Fruit fly (Drosophila melanogaster) whole organism, embryonic: Measurements from ENCODE around the gene CG13924.

ENCODE experiments used
- CG10979 ChIP-seq: fragments of 200-800 bp; sonication (Bioruptor generic); optimal IDR thresholded peaks from 2 replicates; lab custom pipeline; 2018; ENCODE audit warnings: missing biosample characterization, mild to moderate bottlenecking, missing genetic modification characterization, moderate library complexity
- CG11093 ChIP-seq: fragments of 200-800 bp; sonication (Bioruptor generic); IDR thresholded peaks from 3 replicates; pipeline ENCODE4 v1.3.6; 2022; ENCODE audit warnings: missing biosample characterization, missing genetic modification characterization
- CG11695 ChIP-seq: fragments of 200-800 bp; sonication (Bioruptor generic); IDR thresholded peaks from 3 replicates; pipeline ENCODE4 v1.3.6; 2022; ENCODE audit warnings: missing biosample characterization, missing genetic modification characterization
- CG12236 ChIP-seq: fragments of 200-800 bp; sonication (Bioruptor generic); optimal IDR thresholded peaks from 2 replicates; lab custom pipeline; 2016; ENCODE audit warnings: missing biosample characterization, missing genetic modification characterization
- CG14965 ChIP-seq: fragments of 200-800 bp; sonication (Bioruptor generic); optimal IDR thresholded peaks from 2 replicates; lab custom pipeline; 2016; ENCODE audit warnings: missing biosample characterization, missing genetic modification characterization, borderline replicate concordance
- CG15011 ChIP-seq: fragments of 200-800 bp; sonication (Bioruptor generic); optimal IDR thresholded peaks from 3 replicates; lab custom pipeline; 2018; ENCODE audit warnings: missing biosample characterization, mild to moderate bottlenecking, missing genetic modification characterization
- CG15696 ChIP-seq: fragments of 200-800 bp; sonication (Bioruptor generic); optimal IDR thresholded peaks from 2 replicates; lab custom pipeline; 2019; ENCODE audit warnings: missing biosample characterization, mild to moderate bottlenecking, missing genetic modification characterization, moderate library complexity
- CG17568 ChIP-seq: fragments of 200-800 bp; sonication (Bioruptor generic); optimal IDR thresholded peaks from 2 replicates; lab custom pipeline; 2018; ENCODE audit warnings: missing biosample characterization, mild to moderate bottlenecking, missing genetic modification characterization, moderate library complexity
- CG1792 ChIP-seq: fragments of 200-800 bp; sonication (Bioruptor generic); optimal IDR thresholded peaks from 2 replicates; lab custom pipeline; 2016; ENCODE audit warnings: missing biosample characterization, missing genetic modification characterization
- CG18262 ChIP-seq: fragments of 200-800 bp; optimal IDR thresholded peaks from 3 replicates; lab custom pipeline; 2019; ENCODE audit warnings: missing biosample characterization, mild to moderate bottlenecking, missing genetic modification characterization, moderate library complexity
- CG1832 ChIP-seq: fragments of 200-800 bp; sonication (Bioruptor generic); optimal IDR thresholded peaks from 2 replicates; lab custom pipeline; 2017; ENCODE audit warnings: missing biosample characterization, mild to moderate bottlenecking, missing genetic modification characterization, inconsistent platforms
- CG18599 ChIP-seq: fragments of 200-800 bp; sonication (Bioruptor generic); optimal IDR thresholded peaks from 3 replicates; lab custom pipeline; 2017; ENCODE audit warnings: missing biosample characterization, missing genetic modification characterization, mild to moderate bottlenecking, moderate library complexity, missing genetic modification reagents
- CG18764 ChIP-seq: fragments of 200-800 bp; sonication (Bioruptor generic); optimal IDR thresholded peaks from 3 replicates; lab custom pipeline; 2016; ENCODE audit warnings: missing biosample characterization, missing genetic modification characterization
- CG30431 ChIP-seq: fragments of 200-800 bp; sonication (Bioruptor generic); optimal IDR thresholded peaks from 2 replicates; lab custom pipeline; 2017; ENCODE audit warnings: missing biosample characterization, missing genetic modification characterization
- CG3163 ChIP-seq: fragments of 200-800 bp; sonication (Bioruptor generic); optimal IDR thresholded peaks from 3 replicates; lab custom pipeline; 2016; ENCODE audit warnings: missing biosample characterization, missing genetic modification characterization
- CG6654 ChIP-seq: fragments of 200-800 bp; sonication (Bioruptor generic); optimal IDR thresholded peaks from 2 replicates; lab custom pipeline; 2017; ENCODE audit warnings: missing biosample characterization, mild to moderate bottlenecking, missing genetic modification characterization
- CG6683 ChIP-seq: fragments of 200-800 bp; sonication (Bioruptor generic); optimal IDR thresholded peaks from 2 replicates; lab custom pipeline; 2017; ENCODE audit warnings: missing biosample characterization, mild to moderate bottlenecking, missing genetic modification characterization, missing genetic modification reagents
- CG7839 ChIP-seq: fragments of 200-800 bp; sonication (Bioruptor generic); optimal IDR thresholded peaks from 3 replicates; lab custom pipeline; 2018; ENCODE audit warnings: missing biosample characterization, mild to moderate bottlenecking, missing genetic modification characterization, moderate library complexity
- CG8478 ChIP-seq: fragments of >200 bp; optimal IDR thresholded peaks from 2 replicates; lab custom pipeline; 2018
- CHES-1-like ChIP-seq: fragments of 200-800 bp; sonication (Bioruptor generic); optimal IDR thresholded peaks from 2 replicates; lab custom pipeline; 2016; ENCODE audit warnings: missing biosample characterization, missing genetic modification characterization
- CTCF ChIP-seq: fragments of 200-800 bp; sonication (Bioruptor generic); optimal IDR thresholded peaks from 2 replicates; lab custom pipeline; 2017; ENCODE audit warnings: missing biosample characterization, mild to moderate bottlenecking, missing genetic modification characterization, moderate library complexity
- Camta ChIP-seq: fragments of 200-800 bp; sonication (Bioruptor generic); optimal IDR thresholded peaks from 2 replicates; lab custom pipeline; 2016; ENCODE audit warnings: missing biosample characterization, missing genetic modification characterization
- CkIIα-i1 ChIP-seq: fragments of 200-800 bp; sonication (Bioruptor generic); IDR thresholded peaks from 2 replicates; pipeline ENCODE4 v1.3.6; 2022; ENCODE audit warnings: missing biosample characterization, missing genetic modification characterization
- CrebB ChIP-seq: fragments of 200-800 bp; sonication (Bioruptor generic); optimal IDR thresholded peaks from 3 replicates; lab custom pipeline; 2018; ENCODE audit warnings: missing biosample characterization, mild to moderate bottlenecking, missing genetic modification characterization
- Dfd ChIP-seq, 2 experiments: fragments of >200 bp; optimal IDR thresholded peaks; 2 replicates each; lab custom pipeline; 2017; ENCODE audit warnings: missing biosample characterization in 2 of 2, missing genetic modification characterization in 2 of 2
- Dref ChIP-seq: fragments of 200-800 bp; sonication (Bioruptor generic); IDR thresholded peaks from 2 replicates; pipeline ENCODE4 v1.3.6; 2022; ENCODE audit warnings: missing biosample characterization, missing genetic modification characterization
- HLH4C ChIP-seq: fragments of 200-800 bp; sonication (Bioruptor generic); IDR thresholded peaks from 3 replicates; pipeline ENCODE4 v1.3.6; 2022; ENCODE audit warnings: missing biosample characterization, missing genetic modification characterization; ENCODE audit not compliant: partially characterized antibody
- Hand ChIP-seq: fragments of 200-800 bp; sonication (Bioruptor generic); optimal IDR thresholded peaks from 2 replicates; lab custom pipeline; 2017; ENCODE audit warnings: mild to moderate bottlenecking, missing biosample characterization, missing genetic modification reagents, missing genetic modification characterization
- HmgZ ChIP-seq: fragments of 200-800 bp; sonication (Bioruptor generic); optimal IDR thresholded peaks from 2 replicates; lab custom pipeline; 2018; ENCODE audit warnings: missing biosample characterization, mild to moderate bottlenecking, missing genetic modification characterization
- Kr ChIP-seq: fragments of 200-800 bp; sonication (Bioruptor generic); optimal IDR thresholded peaks from 2 replicates; lab custom pipeline; 2017; ENCODE audit warnings: missing biosample characterization, mild to moderate bottlenecking, missing genetic modification characterization
- NC2α ChIP-seq: fragments of 200-800 bp; sonication (Bioruptor generic); optimal IDR thresholded peaks from 2 replicates; lab custom pipeline; 2016; ENCODE audit warnings: missing biosample characterization, missing genetic modification characterization
- Oaz ChIP-seq: fragments of 200-800 bp; sonication (Bioruptor generic); IDR thresholded peaks from 2 replicates; pipeline ENCODE4 v1.3.6; 2022; ENCODE audit warnings: missing biosample characterization, missing genetic modification characterization
- Optix ChIP-seq: fragments of 200-800 bp; sonication (Bioruptor generic); IDR thresholded peaks from 3 replicates; pipeline ENCODE4 v1.3.6; 2022; ENCODE audit warnings: missing biosample characterization, missing genetic modification characterization
- YL-1 ChIP-seq: fragments of 200-800 bp; sonication (Bioruptor generic); optimal IDR thresholded peaks from 3 replicates; lab custom pipeline; 2017; ENCODE audit warnings: missing biosample characterization, mild to moderate bottlenecking, missing genetic modification characterization
- ac ChIP-seq: fragments of 200-800 bp; sonication (Bioruptor generic); optimal IDR thresholded peaks from 3 replicates; lab custom pipeline; 2017; ENCODE audit warnings: missing biosample characterization, mild to moderate bottlenecking, missing genetic modification characterization
- crc ChIP-seq: fragments of 200-800 bp; sonication (Bioruptor generic); optimal IDR thresholded peaks from 2 replicates; lab custom pipeline; 2016; ENCODE audit warnings: missing biosample characterization, missing genetic modification characterization
- emc ChIP-seq: fragments of 200-800 bp; sonication (Bioruptor generic); optimal IDR thresholded peaks from 2 replicates; lab custom pipeline; 2016; ENCODE audit warnings: missing biosample characterization, missing genetic modification characterization
- ems ChIP-seq: fragments of 200-800 bp; sonication (Bioruptor generic); optimal IDR thresholded peaks from 3 replicates; lab custom pipeline; 2016; ENCODE audit warnings: missing biosample characterization, missing genetic modification characterization
- gcm ChIP-seq: fragments of 200-800 bp; sonication (Bioruptor generic); optimal IDR thresholded peaks from 2 replicates; lab custom pipeline; 2019; ENCODE audit warnings: missing biosample characterization, mild to moderate bottlenecking, missing genetic modification characterization, moderate library complexity
- jumu ChIP-seq: fragments of 200-800 bp; sonication (Bioruptor generic); optimal IDR thresholded peaks from 3 replicates; lab custom pipeline; 2016; ENCODE audit warnings: missing biosample characterization, missing genetic modification characterization
- ken ChIP-seq: fragments of 200-800 bp; sonication (Bioruptor generic); IDR thresholded peaks from 3 replicates; pipeline ENCODE4 v1.3.6; 2022; ENCODE audit warnings: missing biosample characterization, missing genetic modification characterization
- lbe ChIP-seq: fragments of 200-800 bp; sonication (Bioruptor generic); optimal IDR thresholded peaks from 2 replicates; lab custom pipeline; 2016; ENCODE audit warnings: missing biosample characterization, mild to moderate bottlenecking, missing genetic modification characterization
- mirr ChIP-seq: fragments of 200-800 bp; sonication (Bioruptor generic); optimal IDR thresholded peaks from 3 replicates; lab custom pipeline; 2018; ENCODE audit warnings: missing biosample characterization, mild to moderate bottlenecking, missing genetic modification characterization
- nom ChIP-seq: fragments of 200-800 bp; sonication (Bioruptor generic); optimal IDR thresholded peaks from 2 replicates; lab custom pipeline; 2017; ENCODE audit warnings: missing biosample characterization, missing genetic modification characterization, mild to moderate bottlenecking, moderate library complexity, missing genetic modification reagents
- org-1 ChIP-seq: fragments of 200-800 bp; sonication (Bioruptor generic); optimal IDR thresholded peaks from 2 replicates; lab custom pipeline; 2017; ENCODE audit warnings: missing biosample characterization, missing genetic modification characterization
- p53 ChIP-seq: fragments of 200-800 bp; sonication (Bioruptor generic); optimal IDR thresholded peaks from 2 replicates; lab custom pipeline; 2016; ENCODE audit warnings: missing biosample characterization, missing genetic modification characterization
- peb ChIP-seq: fragments of 200-800 bp; sonication (Bioruptor generic); IDR thresholded peaks from 2 replicates; pipeline ENCODE4 v1.3.6; 2022; ENCODE audit warnings: missing biosample characterization, missing genetic modification characterization
- tup ChIP-seq: fragments of 200-800 bp; sonication (Bioruptor generic); optimal IDR thresholded peaks from 2 replicates; lab custom pipeline; 2016; ENCODE audit warnings: missing biosample characterization, mild to moderate bottlenecking, missing genetic modification characterization, moderate library complexity

CG13924 gene

DNA sequence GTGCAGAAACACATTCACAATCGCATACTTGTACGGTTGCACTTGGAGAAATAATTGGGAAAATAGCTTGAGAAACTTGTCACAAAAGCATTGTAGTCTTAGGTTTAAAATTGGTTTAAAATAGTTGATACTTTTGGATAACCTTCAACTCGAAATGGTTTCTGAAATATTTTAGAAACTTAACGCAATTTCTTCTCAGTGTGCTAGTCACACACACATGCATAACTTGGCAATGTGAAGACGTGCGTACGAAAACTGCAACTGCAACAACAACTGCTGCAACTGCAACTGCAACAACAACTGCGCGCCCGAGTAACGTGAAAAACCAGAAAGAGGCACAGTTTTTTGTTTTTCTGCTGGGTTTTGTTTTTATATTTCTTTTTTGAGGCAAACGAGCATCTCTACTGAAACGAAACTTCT is 16.3 kb downstream of the CG13924 start (continued):
- TF ChIP-seq CG17568 (GFP tag; lab: Kevin White, UChicago): peak; percentile 40
- no peak for TF ChIP-seq CkIIα-i1
- TF ChIP-seq CTCF (GFP tag; lab: Kevin White, UChicago): peak; percentile 39
- peak; percentile 70 for TF ChIP-seq CG1792 (GFP tag; lab: Kevin White, UChicago)
- TF ChIP-seq CG15696 (tag; lab: Kevin White, UChicago): peak; percentile 94
- TF ChIP-seq CG3163 (GFP tag; lab: Kevin White, UChicago): peak; percentile 34
- TF ChIP-seq Kr (GFP tag; lab: Kevin White, UChicago): peak; percentile 32
- peak; percentile 68 for TF ChIP-seq Oaz (GFP tag; lab: Robert Waterston, UW)
- peak; percentile 54 for TF ChIP-seq p53 (GFP tag; lab: Kevin White, UChicago)
- TF ChIP-seq Dfd (GFP tag; optimal IDR thresholded peaks at IDR 0.05; lab: Kevin White, UChicago): no peak
- peak; percentile 59 for TF ChIP-seq gcm (GFP tag; lab: Kevin White, UChicago)
- TF ChIP-seq mirr (GFP tag; lab: Kevin White, UChicago): no peak
- peak; percentile 40 for TF ChIP-seq CG15011 (GFP tag; lab: Kevin White, UChicago)
- peak; percentile 76 for TF ChIP-seq CG30431 (GFP tag; lab: Kevin White, UChicago)
- TF ChIP-seq Camta: peak; percentile 73
- peak; percentile 46 for TF ChIP-seq CG6654
- no peak for TF ChIP-seq YL-1
- TF ChIP-seq CrebB (tag; lab: Kevin White, UChicago): peak; percentile 47
- TF ChIP-seq tup: no peak
- TF ChIP-seq ken (GFP tag; lab: Robert Waterston, UW): peak; percentile 89
- peak; percentile 40 for TF ChIP-seq crc (GFP tag; lab: Kevin White, UChicago)
- TF ChIP-seq Optix: peak; percentile 83
- no peak for TF ChIP-seq CG14965 (GFP tag; lab: Kevin White, UChicago)
- peak; percentile 39 for TF ChIP-seq HmgZ
- peak; percentile 73 for TF ChIP-seq ems (GFP tag; lab: Kevin White, UChicago)
- peak; percentile 72 for TF ChIP-seq org-1
- TF ChIP-seq CG11695 (GFP tag; lab: Robert Waterston, UW): peak; percentile 70
- peak; percentile 82 for TF ChIP-seq ac (GFP tag; lab: Kevin White, UChicago)
- TF ChIP-seq CG8478: no peak
- no peak for TF ChIP-seq HLH4C (GFP tag; lab: Robert Waterston, UW)
- TF ChIP-seq nom (GFP tag; lab: Kevin White, UChicago): peak; percentile 94
- TF ChIP-seq peb (GFP tag; lab: Robert Waterston, UW): peak; percentile 70; the same call in 1 of the 2 replicates
- peak; percentile 93 for TF ChIP-seq lbe (GFP tag; lab: Kevin White, UChicago)
- peak; percentile 75 for TF ChIP-seq CG12236 (GFP tag; lab: Kevin White, UChicago)
- peak; percentile 61 for TF ChIP-seq NC2α (GFP tag; lab: Kevin White, UChicago)
- peak; percentile 40 for TF ChIP-seq emc
- peak; percentile 80 for TF ChIP-seq jumu (GFP tag; lab: Kevin White, UChicago)
- no peak for TF ChIP-seq CG6683 (GFP tag; lab: Kevin White, UChicago)
- TF ChIP-seq Hand: no peak
- no peak for TF ChIP-seq CG1832
- TF ChIP-seq CG18764 (GFP tag; lab: Kevin White, UChicago): peak; percentile 61
- TF ChIP-seq CG18262 (tag; lab: Kevin White, UChicago): peak; percentile 83
- peak; percentile 91 for TF ChIP-seq CG10979
- TF ChIP-seq CG11093 (GFP tag; lab: Robert Waterston, UW): peak; percentile 64; the same call in 2 of the 3 replicates
- peak; percentile 63 for TF ChIP-seq CHES-1-like (GFP tag; lab: Kevin White, UChicago)
- TF ChIP-seq Dref: no peak
- peak; percentile 85 for TF ChIP-seq CG7839 (tag; lab: Kevin White, UChicago)
- peak; percentile 55 for TF ChIP-seq CG18599
- TF ChIP-seq, all 482 proteins: peak for 359
